Fruit fly (Drosophila melanogaster) whole organism, embryonic: ENCODE results near the gene CG7728.
A peak's percentile ranks its signal among the peaks of the same experiment; 100 is the strongest.

ENCODE experiments used
- ATbp ChIP-seq: fragments of 200-800 bp; sonication (Bioruptor generic); optimal IDR thresholded peaks from 2 replicates; lab custom pipeline; 2017; ENCODE audit warnings: missing biosample characterization, mild to moderate bottlenecking, missing genetic modification characterization, missing genetic modification reagents
- CG10979 ChIP-seq: fragments of 200-800 bp; sonication (Bioruptor generic); optimal IDR thresholded peaks from 2 replicates; lab custom pipeline; 2018; ENCODE audit warnings: missing biosample characterization, mild to moderate bottlenecking, missing genetic modification characterization, moderate library complexity
- CG12071 ChIP-seq: fragments of 200-800 bp; sonication (Bioruptor generic); optimal IDR thresholded peaks from 3 replicates; lab custom pipeline; 2018; ENCODE audit warnings: missing biosample characterization, mild to moderate bottlenecking, missing genetic modification characterization
- CG12236 ChIP-seq: fragments of 200-800 bp; sonication (Bioruptor generic); optimal IDR thresholded peaks from 2 replicates; lab custom pipeline; 2016; ENCODE audit warnings: missing biosample characterization, missing genetic modification characterization
- CG12299 ChIP-seq: fragments of 200-800 bp; sonication (Bioruptor generic); optimal IDR thresholded peaks from 2 replicates; lab custom pipeline; 2018; ENCODE audit warnings: missing biosample characterization, mild to moderate bottlenecking, missing genetic modification characterization
- CG12659 ChIP-seq: fragments of 200-800 bp; sonication (Bioruptor generic); optimal IDR thresholded peaks from 3 replicates; lab custom pipeline; 2017; ENCODE audit warnings: mild to moderate bottlenecking, missing biosample characterization, missing genetic modification reagents, missing genetic modification characterization
- CG13624 ChIP-seq: fragments of 200-800 bp; sonication (Bioruptor generic); optimal IDR thresholded peaks from 2 replicates; lab custom pipeline; 2016; ENCODE audit warnings: missing biosample characterization, missing genetic modification characterization
- CG1529 ChIP-seq: fragments of 200-800 bp; sonication (Bioruptor generic); optimal IDR thresholded peaks from 3 replicates; lab custom pipeline; 2018; ENCODE audit warnings: missing biosample characterization, missing genetic modification characterization
- CG15601 ChIP-seq: fragments of 200-800 bp; sonication (Bioruptor generic); optimal IDR thresholded peaks from 3 replicates; lab custom pipeline; 2019; ENCODE audit warnings: missing biosample characterization, mild to moderate bottlenecking, missing genetic modification characterization, moderate library complexity
- CG1603 ChIP-seq: fragments of 200-800 bp; sonication (Bioruptor generic); optimal IDR thresholded peaks from 2 replicates; lab custom pipeline; 2019; ENCODE audit warnings: missing biosample characterization, mild to moderate bottlenecking, missing genetic modification characterization, moderate library complexity
- CG18599 ChIP-seq: fragments of 200-800 bp; sonication (Bioruptor generic); optimal IDR thresholded peaks from 3 replicates; lab custom pipeline; 2017; ENCODE audit warnings: missing biosample characterization, missing genetic modification characterization, mild to moderate bottlenecking, moderate library complexity, missing genetic modification reagents
- CG32767 ChIP-seq: fragments of 200-800 bp; sonication (Bioruptor generic); IDR thresholded peaks from 2 replicates; pipeline ENCODE4 v1.3.6; 2022; ENCODE audit warnings: missing biosample characterization, missing genetic modification characterization
- CG3407 ChIP-seq: fragments of 200-800 bp; sonication (Bioruptor generic); optimal IDR thresholded peaks from 2 replicates; lab custom pipeline; 2018; ENCODE audit warnings: missing biosample characterization, mild to moderate bottlenecking, missing genetic modification characterization
- CG3847 ChIP-seq: fragments of 200-800 bp; sonication (Bioruptor generic); IDR thresholded peaks from 2 replicates; pipeline ENCODE4 v1.3.6; 2022; ENCODE audit warnings: missing biosample characterization, missing genetic modification characterization
- CG4360 ChIP-seq: fragments of 200-800 bp; sonication (Bioruptor generic); IDR thresholded peaks from 2 replicates; pipeline ENCODE4 v1.3.6; 2022; ENCODE audit warnings: missing biosample characterization, missing genetic modification characterization
- CG6254 ChIP-seq: fragments of 200-800 bp; sonication (Bioruptor generic); optimal IDR thresholded peaks from 3 replicates; lab custom pipeline; 2017; ENCODE audit warnings: mild to moderate bottlenecking, missing biosample characterization, missing genetic modification reagents, missing genetic modification characterization
- CG6813 ChIP-seq: fragments of 200-800 bp; sonication (Bioruptor generic); optimal IDR thresholded peaks from 2 replicates; lab custom pipeline; 2017; ENCODE audit warnings: missing biosample characterization, missing genetic modification characterization, mild to moderate bottlenecking, moderate library complexity, missing genetic modification reagents
- CG7987 ChIP-seq: fragments of 200-800 bp; sonication (Bioruptor generic); optimal IDR thresholded peaks from 2 replicates; lab custom pipeline; 2018; ENCODE audit warnings: missing biosample characterization, mild to moderate bottlenecking, missing genetic modification characterization, moderate library complexity
- CG8924 ChIP-seq: fragments of 200-800 bp; optimal IDR thresholded peaks from 3 replicates; lab custom pipeline; 2019; ENCODE audit warnings: missing biosample characterization, mild to moderate bottlenecking, missing genetic modification characterization, moderate library complexity
- CG9817 ChIP-seq: fragments of 200-800 bp; sonication (Bioruptor generic); optimal IDR thresholded peaks from 2 replicates; lab custom pipeline; 2018; ENCODE audit warnings: missing biosample characterization, mild to moderate bottlenecking, missing genetic modification characterization, moderate library complexity
- Dip2 ChIP-seq: fragments of 200-800 bp; sonication (Bioruptor generic); IDR thresholded peaks from 2 replicates; pipeline ENCODE4 v1.3.6; 2022; ENCODE audit warnings: missing biosample characterization, missing genetic modification characterization
- Fer1 ChIP-seq: fragments of 200-800 bp; sonication (Bioruptor generic); optimal IDR thresholded peaks from 2 replicates; lab custom pipeline; 2017; ENCODE audit warnings: missing biosample characterization, mild to moderate bottlenecking, missing genetic modification characterization
- HmgZ ChIP-seq: fragments of 200-800 bp; sonication (Bioruptor generic); optimal IDR thresholded peaks from 2 replicates; lab custom pipeline; 2018; ENCODE audit warnings: missing biosample characterization, mild to moderate bottlenecking, missing genetic modification characterization
- Jarid2 ChIP-seq: fragments of 200-800 bp; sonication (Bioruptor generic); optimal IDR thresholded peaks from 3 replicates; lab custom pipeline; 2017; ENCODE audit warnings: mild to moderate bottlenecking, missing biosample characterization, missing genetic modification reagents, missing genetic modification characterization
- Ravus ChIP-seq: fragments of 200-800 bp; sonication (Bioruptor generic); IDR thresholded peaks from 2 replicates; pipeline ENCODE4 v1.3.6; 2022; ENCODE audit warnings: missing biosample characterization, missing genetic modification characterization
- Rfx ChIP-seq: fragments of 200-800 bp; sonication (Bioruptor generic); IDR thresholded peaks from 2 replicates; pipeline ENCODE4 v1.3.6; 2022; ENCODE audit warnings: missing biosample characterization, missing genetic modification characterization
- abd-A ChIP-seq: fragments of 200-800 bp; sonication (Bioruptor generic); optimal IDR thresholded peaks from 3 replicates; lab custom pipeline; 2019; ENCODE audit warnings: missing biosample characterization, mild to moderate bottlenecking, missing genetic modification characterization, moderate library complexity
- ara ChIP-seq: fragments of 200-800 bp; sonication (Bioruptor generic); IDR thresholded peaks from 2 replicates; pipeline ENCODE4 v1.3.6; 2022; ENCODE audit warnings: missing biosample characterization, missing genetic modification characterization
- bab2 ChIP-seq: fragments of 200-800 bp; sonication (Bioruptor generic); optimal IDR thresholded peaks from 2 replicates; lab custom pipeline; 2016; ENCODE audit warnings: missing biosample characterization, missing genetic modification characterization
- cas ChIP-seq: fragments of 200-800 bp; sonication (Bioruptor generic); IDR thresholded peaks from 2 replicates; pipeline ENCODE4 v1.3.6; 2022; ENCODE audit warnings: missing biosample characterization, missing genetic modification characterization
- cg ChIP-seq: fragments of 200-800 bp; sonication (Bioruptor generic); optimal IDR thresholded peaks from 3 replicates; lab custom pipeline; 2019; ENCODE audit warnings: missing biosample characterization, mild to moderate bottlenecking, missing genetic modification characterization, moderate library complexity
- grau ChIP-seq: fragments of 200-800 bp; optimal IDR thresholded peaks from 3 replicates; lab custom pipeline; 2019; ENCODE audit warnings: missing biosample characterization, mild to moderate bottlenecking, missing genetic modification characterization, moderate library complexity
- h ChIP-seq: fragments of >200 bp; optimal IDR thresholded peaks from 2 replicates; lab custom pipeline; 2017
- hbn ChIP-seq: fragments of 200-800 bp; sonication (Bioruptor generic); IDR thresholded peaks from 2 replicates; pipeline ENCODE4 v1.3.6; 2022; ENCODE audit warnings: missing biosample characterization, missing genetic modification characterization; ENCODE audit not compliant: partially characterized antibody
- ind ChIP-seq: fragments of 200-800 bp; sonication (Bioruptor generic); optimal IDR thresholded peaks from 3 replicates; lab custom pipeline; 2016; ENCODE audit warnings: missing biosample characterization, missing genetic modification characterization
- kah ChIP-seq: fragments of 200-800 bp; sonication (Bioruptor generic); optimal IDR thresholded peaks from 2 replicates; lab custom pipeline; 2018; ENCODE audit warnings: missing biosample characterization, mild to moderate bottlenecking, missing genetic modification characterization
- kni ChIP-seq: fragments of 200-800 bp; sonication (Bioruptor generic); optimal IDR thresholded peaks from 3 replicates; lab custom pipeline; 2017; ENCODE audit warnings: mild to moderate bottlenecking, missing biosample characterization, missing genetic modification reagents, missing genetic modification characterization
- lab ChIP-seq: fragments of 200-800 bp; sonication (Bioruptor generic); optimal IDR thresholded peaks from 3 replicates; lab custom pipeline; 2017; ENCODE audit warnings: missing biosample characterization, missing genetic modification characterization, mild to moderate bottlenecking, moderate library complexity, missing genetic modification reagents
- lov ChIP-seq, 2 experiments: fragments of 200-800 bp in 1 of 2; fragments of >200 bp in 1 of 2; sonication (Bioruptor generic) in 1 of 2; IDR thresholded peaks in 1 of 2; optimal IDR thresholded peaks in 1 of 2; 2 replicates in 1 of 2; 3 replicates in 1 of 2; pipeline versions ENCODE4 v1.3.6 to Lab custom; 2017 to 2022; ENCODE audit warnings: missing biosample characterization in 1 of 2, missing genetic modification characterization in 1 of 2
- nau ChIP-seq: fragments of 200-800 bp; sonication (Bioruptor generic); optimal IDR thresholded peaks from 3 replicates; lab custom pipeline; 2017; ENCODE audit warnings: missing biosample characterization, mild to moderate bottlenecking, missing genetic modification characterization, missing genetic modification reagents
- nerfin-1 ChIP-seq: fragments of 200-800 bp; sonication (Bioruptor generic); optimal IDR thresholded peaks from 3 replicates; lab custom pipeline; 2019; ENCODE audit warnings: missing biosample characterization, mild to moderate bottlenecking, missing genetic modification characterization, moderate library complexity
- org-1 ChIP-seq: fragments of 200-800 bp; sonication (Bioruptor generic); optimal IDR thresholded peaks from 2 replicates; lab custom pipeline; 2017; ENCODE audit warnings: missing biosample characterization, missing genetic modification characterization
- pita ChIP-seq: fragments of 200-800 bp; sonication (Bioruptor generic); optimal IDR thresholded peaks from 2 replicates; lab custom pipeline; 2017; ENCODE audit warnings: missing biosample characterization, mild to moderate bottlenecking, missing genetic modification characterization
- ranshi ChIP-seq: fragments of 200-800 bp; sonication (Bioruptor generic); IDR thresholded peaks from 2 replicates; pipeline ENCODE4 v1.3.6; 2022; ENCODE audit warnings: missing biosample characterization, missing genetic modification characterization
- schlank ChIP-seq: fragments of 200-800 bp; sonication (Bioruptor generic); optimal IDR thresholded peaks from 2 replicates; lab custom pipeline; 2018; ENCODE audit warnings: missing biosample characterization, mild to moderate bottlenecking, missing genetic modification characterization
- sqz ChIP-seq: fragments of 200-800 bp; sonication (Bioruptor generic); optimal IDR thresholded peaks from 3 replicates; lab custom pipeline; 2018; ENCODE audit warnings: missing biosample characterization, mild to moderate bottlenecking, missing genetic modification characterization
- sug ChIP-seq: fragments of 200-800 bp; optimal IDR thresholded peaks from 2 replicates; lab custom pipeline; 2019; ENCODE audit warnings: missing biosample characterization, mild to moderate bottlenecking, missing genetic modification characterization, moderate library complexity
- tin ChIP-seq: fragments of 200-800 bp; sonication (Bioruptor generic); optimal IDR thresholded peaks from 3 replicates; lab custom pipeline; 2016; ENCODE audit warnings: missing biosample characterization, missing genetic modification characterization
- toy ChIP-seq: fragments of 200-800 bp; sonication (Bioruptor generic); IDR thresholded peaks from 2 replicates; pipeline ENCODE4 v1.3.6; 2022; ENCODE audit warnings: missing biosample characterization, missing genetic modification characterization
- zfh1 ChIP-seq: fragments of 200-800 bp; sonication (Bioruptor generic); IDR thresholded peaks from 3 replicates; pipeline ENCODE4 v1.3.6; 2022; ENCODE audit warnings: missing biosample characterization, missing genetic modification characterization

Gene CG7728

dm6 chr3L:17047811-17048239 is 31.5 kb downstream of the CG7728 start (continued):
- peak; percentile 53; the same call in 1 of the 3 replicates for TF ChIP-seq zfh1
- TF ChIP-seq sug (tag; lab: Kevin White, UChicago) = peak; percentile 15
- TF ChIP-seq CG1603 (tag; lab: Kevin White, UChicago) = peak; percentile 44
- 0 out of 2 replicates have a peak, but pooled peaks have one; percentile 5 for TF ChIP-seq Rfx (GFP tag; lab: Robert Waterston, UW)
- TF ChIP-seq lab (GFP tag; lab: Kevin White, UChicago) = peak; percentile 56
- TF ChIP-seq kni (GFP tag; lab: Kevin White, UChicago) = peak; percentile 55
- peak; percentile 32 for TF ChIP-seq CG3407 (GFP tag; lab: Kevin White, UChicago)
- TF ChIP-seq CG7987 (GFP tag; lab: Kevin White, UChicago) = peak; percentile 41
- peak; percentile 18 for TF ChIP-seq CG10979 (tag; lab: Kevin White, UChicago)
- TF ChIP-seq abd-A (tag; lab: Kevin White, UChicago) = peak; percentile 11
- TF ChIP-seq cas (GFP tag; lab: Robert Waterston, UW) = no peak
- TF ChIP-seq CG32767 = no peak
- peak; percentile 56 for TF ChIP-seq nerfin-1
- no peak for TF ChIP-seq h (lab: Kevin White, UChicago)
- no peak for TF ChIP-seq toy (GFP tag; lab: Robert Waterston, UW)
- no peak for TF ChIP-seq ind (GFP tag; lab: Kevin White, UChicago)
- peak; percentile 47 for TF ChIP-seq Fer1 (GFP tag; lab: Kevin White, UChicago)
- TF ChIP-seq HmgZ (tag; lab: Kevin White, UChicago) = peak; percentile 2
- TF ChIP-seq pita = no peak
- TF ChIP-seq ara = 0 out of 2 replicates have a peak, but pooled peaks have one; percentile 36
- TF ChIP-seq CG18599 = peak; percentile 47
- TF ChIP-seq CG9817 (tag; lab: Kevin White, UChicago) = no peak
- TF ChIP-seq Dip2 = no peak
- TF ChIP-seq CG3847 (GFP tag; lab: Robert Waterston, UW) = no peak
- TF ChIP-seq CG12299 (tag; lab: Kevin White, UChicago) = peak; percentile 32
- TF ChIP-seq schlank = no peak
- no peak for TF ChIP-seq CG12236 (GFP tag; lab: Kevin White, UChicago)
- no peak for TF ChIP-seq lov (optimal IDR thresholded peaks at IDR 0.05; lab: Kevin White, UChicago)
- no peak for TF ChIP-seq lov (GFP tag; IDR thresholded peaks at IDR 0.05; lab: Robert Waterston, UW)
- TF ChIP-seq org-1 = peak; percentile 13
- peak; percentile 92 for TF ChIP-seq kah (GFP tag; lab: Kevin White, UChicago)
- TF ChIP-seq Ravus (GFP tag; lab: Robert Waterston, UW) = no peak
- peak; percentile 19; the same call in 1 of the 2 replicates for TF ChIP-seq CG4360 (GFP tag; lab: Robert Waterston, UW)
- peak; percentile 62 for TF ChIP-seq CG6813 (GFP tag; lab: Kevin White, UChicago)
- TF ChIP-seq CG15601 (tag; lab: Kevin White, UChicago) = peak; percentile 74
- TF ChIP-seq CG8924 (tag; lab: Kevin White, UChicago) = peak; percentile 11
- TF ChIP-seq CG6254 (GFP tag; lab: Kevin White, UChicago) = peak; percentile 44
- no peak for TF ChIP-seq CG13624 (GFP tag; lab: Kevin White, UChicago)
- TF ChIP-seq nau (GFP tag; lab: Kevin White, UChicago) = peak; percentile 64
- TF ChIP-seq sqz = peak; percentile 70
- peak; percentile 53 for TF ChIP-seq cg
- 0 out of 2 replicates have a peak, but pooled peaks have one; percentile 7 for TF ChIP-seq ranshi
- peak; percentile 32 for TF ChIP-seq CG12071 (GFP tag; lab: Kevin White, UChicago)
- peak; percentile 6 for TF ChIP-seq grau
- no peak for TF ChIP-seq Jarid2
- no peak for TF ChIP-seq hbn
- peak; percentile 17 for TF ChIP-seq CG12659 (GFP tag; lab: Kevin White, UChicago)
- TF ChIP-seq bab2 (GFP tag; lab: Kevin White, UChicago) = no peak
- peak; percentile 57 for TF ChIP-seq CG1529 (GFP tag; lab: Kevin White, UChicago)
- no peak for TF ChIP-seq tin (GFP tag; lab: Kevin White, UChicago)
- TF ChIP-seq ATbp (GFP tag; lab: Kevin White, UChicago) = peak; percentile 81
